Fruit fly (Drosophila melanogaster): Measurements from ENCODE around the gene spz.
A peak's percentile ranks its signal among the peaks of the same experiment; 100 is the strongest.

Gene spz

dm6 chr3R:27091106-27091505 is 21.2 kb upstream of the spz start, which contains the start of gene Cpr97Eb:
Gene Cpr97Eb (minus strand): TSS chr3R:27091130.
- TF ChIP-seq CTCF (optimal IDR thresholded peaks at IDR 0.05) (no peak), CG8478 (optimal IDR thresholded peaks at IDR 0.05) (no peak)

DNA sequence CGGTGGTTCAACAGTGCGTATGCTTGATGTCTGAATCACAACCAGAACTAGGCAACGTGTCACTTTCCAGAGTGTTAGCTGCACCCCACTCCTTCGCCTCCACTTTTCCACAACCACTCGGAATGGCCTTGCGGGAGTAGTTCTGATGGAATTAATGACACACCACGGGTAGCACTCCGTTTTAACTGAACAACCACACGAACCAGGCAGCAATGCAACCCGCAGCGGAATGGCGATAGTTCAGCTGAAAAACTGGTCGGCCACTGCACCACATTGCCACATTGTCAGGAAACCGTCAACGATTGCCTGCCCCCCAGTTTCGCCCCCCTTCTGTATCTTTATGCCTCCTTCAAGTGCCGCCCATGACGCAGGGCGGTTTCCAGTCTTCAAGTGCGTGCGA is 17.7 kb upstream of the spz start, which contains the start of gene Cpr97Ea:
Gene Cpr97Ea (minus strand): TSS at position 230 of the 400 bp plus-strand sequence.
- TF ChIP-seq CG8478 (optimal IDR thresholded peaks at IDR 0.05) (no peak), CTCF (optimal IDR thresholded peaks at IDR 0.05) (no peak)

DNA sequence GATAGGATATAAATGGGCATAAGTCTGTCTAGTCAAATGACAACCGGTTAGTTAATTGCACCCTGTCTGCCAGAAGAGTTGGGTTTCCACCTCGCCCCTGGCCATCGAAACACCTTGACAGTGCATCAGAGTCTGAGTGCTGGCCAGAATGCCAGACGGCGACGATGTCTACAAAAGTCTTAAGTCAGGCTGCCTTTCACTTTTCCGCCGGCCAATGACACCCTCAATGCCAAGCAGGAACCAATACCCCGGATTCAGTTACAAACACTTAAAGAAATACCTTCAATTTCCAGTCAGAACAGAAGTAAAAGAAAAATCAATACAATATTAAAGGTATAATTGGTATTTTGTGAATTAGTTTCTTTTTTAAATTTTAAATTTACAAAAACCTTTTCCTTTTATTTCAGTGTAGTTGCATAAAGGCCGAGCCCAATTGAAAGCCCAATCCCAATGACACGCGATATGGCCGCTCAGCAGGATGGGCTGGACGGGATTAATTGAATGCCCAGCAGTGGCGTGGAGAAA is 14.7 kb upstream of the spz start:
- no peak for TF ChIP-seq CTCF (optimal IDR thresholded peaks at IDR 0.05)
- TF ChIP-seq CG8478 (optimal IDR thresholded peaks at IDR 0.05), result no peak

- TF ChIP-seq CTCF (optimal IDR thresholded peaks at IDR 0.05), result peak in 1 of 2 experiments; percentile 38
- TF ChIP-seq CG8478 (optimal IDR thresholded peaks at IDR 0.05), result no peak
These were observed 12.9 kb upstream of the spz start for dm6 chr3R:27082752-27083151.

DNA sequence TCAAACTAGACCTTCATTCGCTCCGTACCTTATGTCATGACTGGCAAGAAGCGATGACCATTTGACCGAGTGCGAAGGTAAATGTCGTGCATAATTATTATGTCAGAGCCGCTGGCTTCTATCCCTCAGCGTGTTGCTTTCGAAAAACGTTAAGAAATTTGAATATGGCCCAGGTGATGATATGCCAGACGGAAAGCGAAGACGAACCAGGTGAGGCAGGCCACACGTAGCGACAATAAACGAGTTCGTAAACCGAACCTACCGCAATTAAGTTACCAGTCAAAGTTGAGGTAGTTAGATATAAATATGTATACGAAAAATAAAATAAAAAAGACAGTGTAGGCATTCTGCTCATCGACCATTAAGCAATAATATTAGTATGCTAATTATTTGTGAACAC is 6.7 kb upstream of the spz start:
- TF ChIP-seq CG8478 (optimal IDR thresholded peaks at IDR 0.05), result no peak
- TF ChIP-seq CTCF (optimal IDR thresholded peaks at IDR 0.05), result no peak

DNA sequence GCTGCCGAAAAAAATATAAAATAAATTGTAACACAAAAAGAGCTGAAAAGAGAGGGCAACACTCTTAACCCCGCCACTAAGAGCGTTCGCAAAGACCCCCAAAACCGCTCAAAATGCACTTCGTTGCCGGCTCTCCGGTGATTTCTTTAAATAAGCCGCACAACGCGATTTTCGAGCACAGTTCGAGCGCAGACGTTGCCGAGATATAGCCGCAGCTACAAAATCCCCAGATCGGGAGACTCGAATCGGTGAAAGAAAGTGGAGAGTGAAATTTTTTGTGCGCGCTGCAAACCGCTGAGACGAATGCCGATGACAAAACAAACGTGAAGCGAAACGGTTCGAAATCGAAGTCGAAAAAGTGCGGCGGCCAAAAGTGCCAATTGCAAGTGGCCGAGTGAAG is 5.8 kb upstream of the spz start, which contains the start of gene CG14257:
Gene CG14257 (plus strand): TSS at position 177 of the 400 bp plus-strand sequence.
- no peak for TF ChIP-seq CTCF (optimal IDR thresholded peaks at IDR 0.05)
- TF ChIP-seq CG8478 (optimal IDR thresholded peaks at IDR 0.05), result no peak

dm6 chr3R:27070906-27071498 is 1.1 kb upstream of the spz start:
- no peak for TF ChIP-seq CG8478 (optimal IDR thresholded peaks at IDR 0.05)
- no peak for TF ChIP-seq CTCF (optimal IDR thresholded peaks at IDR 0.05)

dm6 chr3R:27069201-27069600 is 669 bp downstream of the spz start:
- TF ChIP-seq CG8478 (optimal IDR thresholded peaks at IDR 0.05) (no peak), CTCF (optimal IDR thresholded peaks at IDR 0.05) (no peak)

- no peak for TF ChIP-seq CG8478 (optimal IDR thresholded peaks at IDR 0.05)
- TF ChIP-seq CTCF (optimal IDR thresholded peaks at IDR 0.05), result no peak
These were observed 2.5 kb downstream of the spz start for dm6 chr3R:27067362-27067761.

DNA sequence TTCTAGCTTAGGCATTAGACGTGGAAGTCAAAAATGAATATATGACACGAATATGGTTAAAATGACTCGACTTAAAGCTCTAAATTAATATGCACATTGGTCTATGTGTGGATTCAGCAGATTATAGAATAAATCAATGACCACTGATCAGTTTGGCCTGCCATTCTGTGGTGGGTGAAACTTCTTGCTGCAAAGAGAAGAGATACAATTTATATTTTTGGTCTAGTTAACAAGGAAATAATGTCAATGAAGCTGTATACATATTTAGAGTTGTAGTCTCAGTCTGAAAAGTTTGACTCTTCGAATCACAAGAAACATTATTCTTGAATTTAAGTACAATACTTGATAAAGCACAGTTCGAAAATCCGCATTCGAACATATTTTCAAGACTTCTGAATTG is 4.7 kb downstream of the spz start, which contains the start of gene CG43935:
Gene CG43935 (plus strand): TSS at position 301 of the 400 bp plus-strand sequence.
- no peak for TF ChIP-seq CTCF (optimal IDR thresholded peaks at IDR 0.05)
- TF ChIP-seq CG8478 (optimal IDR thresholded peaks at IDR 0.05), result no peak

dm6 chr3R:27064099-27064498 is 5.8 kb downstream of the spz start, which contains the start of gene Nep5:
Gene Nep5 (minus strand): TSS chr3R:27064199.
- no peak for TF ChIP-seq CTCF (optimal IDR thresholded peaks at IDR 0.05)

dm6 chr3R:27061916-27062315 is 8.0 kb downstream of the spz start, which contains the start of gene CG34292:
Gene CG34292 (plus strand): TSS chr3R:27062216.
- no peak for TF ChIP-seq CTCF (optimal IDR thresholded peaks at IDR 0.05)
- no peak for TF ChIP-seq CG8478 (optimal IDR thresholded peaks at IDR 0.05)

- no peak for TF ChIP-seq CG8478 (optimal IDR thresholded peaks at IDR 0.05)
- TF ChIP-seq CTCF (optimal IDR thresholded peaks at IDR 0.05), result no peak
These were observed 13.7 kb downstream of the spz start for dm6 chr3R:27056152-27056551.

DNA sequence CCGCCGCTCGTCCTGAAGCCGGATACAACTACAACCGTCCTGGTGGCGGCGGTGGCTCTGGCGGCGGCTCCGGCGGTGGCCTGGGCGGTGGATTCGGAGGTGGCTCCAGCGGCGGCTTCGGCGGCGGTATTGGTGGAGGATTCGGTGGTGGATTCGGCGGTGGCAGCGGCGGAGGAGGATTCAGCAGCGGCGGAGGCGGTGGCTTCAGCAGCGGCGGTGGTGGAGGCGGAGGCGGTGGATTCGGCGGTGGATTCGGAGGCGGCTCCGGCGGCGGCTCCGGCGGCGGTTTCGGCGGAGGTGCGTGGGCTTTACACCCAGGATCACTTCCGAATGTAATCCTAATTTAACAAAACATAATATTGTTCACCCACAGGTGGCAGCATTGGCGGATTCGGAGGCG is 20.3 kb downstream of the spz start:
- no peak for TF ChIP-seq CTCF (optimal IDR thresholded peaks at IDR 0.05)
- TF ChIP-seq CG8478 (optimal IDR thresholded peaks at IDR 0.05), result no peak

DNA sequence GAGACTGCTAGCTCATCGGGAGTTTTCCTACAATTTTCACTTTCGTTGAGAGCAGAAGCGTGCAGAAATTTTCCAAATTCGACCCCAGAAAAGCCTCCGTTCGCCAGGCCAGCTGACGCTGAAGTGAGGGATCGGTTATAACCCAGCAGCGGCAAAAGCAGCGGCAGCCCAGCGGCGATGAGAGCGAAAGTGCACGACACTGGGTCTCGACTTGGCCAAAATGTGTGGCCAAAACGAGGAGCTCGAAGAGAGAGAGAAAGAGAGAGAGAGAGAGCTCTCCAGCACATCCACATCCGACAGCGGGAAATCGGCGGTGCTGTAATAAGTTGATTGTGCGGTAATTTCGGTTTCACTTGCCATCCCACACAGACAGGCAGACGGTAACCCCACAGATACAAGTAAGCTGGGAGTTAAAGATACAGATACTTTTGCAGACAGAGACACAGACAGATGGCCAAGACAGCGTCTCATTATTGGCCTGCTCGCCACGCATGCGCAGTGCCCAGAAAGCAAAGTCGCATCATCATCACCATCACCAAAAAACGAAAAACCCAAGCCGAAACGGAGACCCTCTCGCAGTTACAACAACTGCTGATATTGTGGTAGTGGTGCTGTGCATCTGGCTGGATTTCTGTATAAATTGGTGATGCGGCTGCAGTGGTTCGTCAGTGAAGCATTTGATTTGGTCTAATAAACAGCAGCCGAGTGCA is 21.2 kb downstream of the spz start, which contains the start of gene TwdlT:
Gene TwdlT (plus strand): TSS at position 660 of the 710 bp plus-strand sequence.
- no peak for TF ChIP-seq CG8478 (optimal IDR thresholded peaks at IDR 0.05)
- TF ChIP-seq CTCF (optimal IDR thresholded peaks at IDR 0.05), result no peak

- no peak for TF ChIP-seq CG8478 (optimal IDR thresholded peaks at IDR 0.05)
- no peak for TF ChIP-seq CTCF (optimal IDR thresholded peaks at IDR 0.05)
These were observed 29.8 kb downstream of the spz start for dm6 chr3R:27040044-27040443.

Measured in S2 (cell line).